Worm (Caenorhabditis elegans): ENCODE results near the gene T12E12.6.
A peak's percentile ranks its signal among the peaks of the same experiment; 100 is the strongest.

DNA sequence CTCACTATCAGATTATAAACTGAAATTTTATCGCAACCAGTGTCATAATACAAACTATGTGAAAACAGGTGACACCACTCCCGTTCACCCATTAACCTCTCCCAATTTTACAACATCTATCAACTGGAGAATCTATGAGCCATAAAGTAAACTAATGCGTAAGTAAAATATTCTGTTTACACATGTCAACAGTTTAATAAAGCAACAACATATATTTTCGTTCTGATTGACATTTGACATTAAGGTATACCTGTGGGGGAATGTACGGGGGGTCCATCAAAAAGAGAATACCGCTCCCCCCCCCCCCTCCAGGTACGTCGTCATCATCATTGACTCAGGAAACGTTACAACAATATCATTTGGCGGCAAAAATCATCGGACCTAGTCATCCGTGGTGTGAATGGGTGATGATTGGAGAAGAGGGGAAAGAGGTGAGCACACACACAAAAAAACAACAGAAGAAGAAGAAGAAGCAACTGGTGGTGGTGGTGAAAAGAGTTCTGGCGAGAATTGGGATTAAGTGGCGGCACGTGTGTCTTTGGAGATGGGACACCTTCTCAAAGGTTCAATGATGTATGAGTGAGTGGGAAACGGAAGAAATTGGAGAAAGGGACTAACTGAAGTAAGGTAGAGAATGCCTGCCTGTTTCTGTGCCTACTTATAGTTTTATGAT lies 47.1 kb downstream of the T12E12.6 start:
- TF ChIP-seq snpc-4 (tag; optimal IDR thresholded peaks at IDR 0.05) (no peak), unc-39 (tag; optimal IDR thresholded peaks at IDR 0.05) (no peak), cnd-1 (tag; optimal IDR thresholded peaks at IDR 0.05) (no peak), unc-62 (GFP tag; optimal IDR thresholded peaks at IDR 0.05) (peak; percentile 84), mls-2 (tag; optimal IDR thresholded peaks at IDR 0.05) (peak; percentile 36)
